Worm (Caenorhabditis elegans) whole organism, L2 larva: Measurements from ENCODE around the gene mec-9.

Experiments used
- C34F6.9 ChIP-seq: fragments of 150-350 bp; optimal IDR thresholded peaks from 2 replicates; lab custom pipeline; 2014; ENCODE audit warnings: missing biosample characterization, missing genetic modification characterization
- R02D3.7 ChIP-seq: fragments of 150-350 bp; optimal IDR thresholded peaks from 2 replicates; lab custom pipeline; 2014; ENCODE audit warnings: missing biosample characterization, missing genetic modification characterization
- Y55F3AM.14 ChIP-seq: fragments of 200-800 bp; sonication (Bioruptor generic); optimal IDR thresholded peaks from 2 replicates; lab custom pipeline; 2018; ENCODE audit warnings: mild to moderate bottlenecking, missing genetic modification characterization, missing compliant biosample characterization
- ZK546.5 ChIP-seq: sonication (generic microtip); optimal IDR thresholded peaks from 2 replicates; lab custom pipeline; 2017; ENCODE audit warnings: missing biosample characterization, missing genetic modification characterization
- alr-1 ChIP-seq: fragments of 150-350 bp; optimal IDR thresholded peaks from 2 replicates; lab custom pipeline; 2014; ENCODE audit warnings: missing biosample characterization, missing genetic modification characterization
- aly-2 ChIP-seq: fragments of 150-350 bp; optimal IDR thresholded peaks from 2 replicates; lab custom pipeline; 2014; ENCODE audit warnings: missing biosample characterization, missing genetic modification characterization
- ama-1 ChIP-seq: fragments of 150-350 bp; optimal IDR thresholded peaks from 2 replicates; lab custom pipeline; 2018; ENCODE audit warnings: inconsistent platforms
- ceh-16 ChIP-seq: fragments of 150-350 bp; optimal IDR thresholded peaks from 2 replicates; lab custom pipeline; 2014; ENCODE audit warnings: missing biosample characterization, missing genetic modification characterization
- ceh-82 ChIP-seq: fragments of 150-350 bp; optimal IDR thresholded peaks from 2 replicates; lab custom pipeline; 2014; ENCODE audit warnings: missing biosample characterization, missing genetic modification characterization
- crh-2 ChIP-seq: sonication (generic microtip); optimal IDR thresholded peaks from 2 replicates; lab custom pipeline; 2017; ENCODE audit warnings: missing biosample characterization, missing genetic modification characterization
- egl-27 ChIP-seq: sonication (generic microtip); optimal IDR thresholded peaks from 3 replicates; lab custom pipeline; 2017; ENCODE audit warnings: missing biosample characterization, missing genetic modification reagents, missing genetic modification characterization
- elt-1 ChIP-seq: fragments of 150-350 bp; optimal IDR thresholded peaks from 2 replicates; lab custom pipeline; 2014; ENCODE audit warnings: missing biosample characterization, missing genetic modification characterization
- elt-3 ChIP-seq: sonication (generic microtip); optimal IDR thresholded peaks from 2 replicates; lab custom pipeline; 2017; ENCODE audit warnings: missing biosample characterization, missing genetic modification characterization
- fos-1 ChIP-seq: fragments of 150-350 bp; optimal IDR thresholded peaks from 2 replicates; lab custom pipeline; 2014; ENCODE audit warnings: missing biosample characterization, missing genetic modification characterization
- gmeb-1 ChIP-seq: fragments of 150-350 bp; optimal IDR thresholded peaks from 2 replicates; lab custom pipeline; 2014; ENCODE audit warnings: missing biosample characterization, missing genetic modification characterization
- lin-11 ChIP-seq: fragments of 150-350 bp; sonication (generic microtip); optimal IDR thresholded peaks from 2 replicates; lab custom pipeline; 2014; ENCODE audit warnings: missing biosample characterization, missing genetic modification characterization, inconsistent platforms, mixed read lengths
- lin-13 ChIP-seq: fragments of 150-350 bp; optimal IDR thresholded peaks from 2 replicates; lab custom pipeline; 2014; ENCODE audit warnings: missing biosample characterization, missing genetic modification reagents, missing genetic modification characterization
- lsy-2 ChIP-seq, 2 experiments: fragments of 150-350 bp in 1 of 2; sonication (generic microtip) in 1 of 2; optimal IDR thresholded peaks; 2 replicates each; lab custom pipeline; 2014 to 2017; ENCODE audit warnings: missing biosample characterization in 2 of 2, missing genetic modification characterization in 2 of 2
- mab-5 ChIP-seq: fragments of 150-350 bp; optimal IDR thresholded peaks from 2 replicates; lab custom pipeline; 2014; ENCODE audit warnings: missing biosample characterization, missing genetic modification characterization
- mbf-1 ChIP-seq: sonication (generic microtip); optimal IDR thresholded peaks from 2 replicates; lab custom pipeline; 2017; ENCODE audit warnings: missing biosample characterization, missing genetic modification characterization
- nhr-129 ChIP-seq: fragments of 150-350 bp; optimal IDR thresholded peaks from 2 replicates; lab custom pipeline; 2014; ENCODE audit warnings: missing biosample characterization, missing genetic modification characterization
- nhr-21 ChIP-seq: fragments of 150-350 bp; optimal IDR thresholded peaks from 2 replicates; lab custom pipeline; 2014; ENCODE audit warnings: missing biosample characterization, missing genetic modification characterization
- nhr-23 ChIP-seq: fragments of 150-350 bp; optimal IDR thresholded peaks from 2 replicates; lab custom pipeline; 2014; ENCODE audit warnings: missing biosample characterization, missing genetic modification reagents, missing genetic modification characterization
- nhr-237 ChIP-seq: fragments of 150-350 bp; optimal IDR thresholded peaks from 2 replicates; lab custom pipeline; 2014; ENCODE audit warnings: missing biosample characterization, missing genetic modification characterization
- nhr-6 ChIP-seq: fragments of 150-350 bp; optimal IDR thresholded peaks from 2 replicates; lab custom pipeline; 2014; ENCODE audit warnings: missing biosample characterization, missing genetic modification characterization
- skn-1 ChIP-seq: sonication (generic microtip); optimal IDR thresholded peaks from 2 replicates; lab custom pipeline; 2017; ENCODE audit warnings: missing biosample characterization, missing genetic modification characterization
- sma-3 ChIP-seq: sonication (generic microtip); optimal IDR thresholded peaks from 2 replicates; lab custom pipeline; 2016; ENCODE audit warnings: missing genetic modification reagents, missing genetic modification characterization, missing compliant biosample characterization
- snpc-4 ChIP-seq: fragments of 150-350 bp; optimal IDR thresholded peaks from 2 replicates; lab custom pipeline; 2014; ENCODE audit warnings: missing biosample characterization, missing genetic modification characterization
- unc-39 ChIP-seq: fragments of 150-350 bp; optimal IDR thresholded peaks from 2 replicates; lab custom pipeline; 2014; ENCODE audit warnings: missing biosample characterization, missing genetic modification characterization
- unc-55 ChIP-seq: fragments of 150-350 bp; sonication (generic microtip); optimal IDR thresholded peaks from 3 replicates; lab custom pipeline; 2014; ENCODE audit warnings: missing biosample characterization, missing genetic modification reagents, missing genetic modification characterization
- unc-62 ChIP-seq: fragments of 150-350 bp; optimal IDR thresholded peaks from 2 replicates; lab custom pipeline; 2014; ENCODE audit warnings: missing biosample characterization, missing genetic modification reagents, missing genetic modification characterization
- ztf-1 ChIP-seq: fragments of 200-800 bp; sonication (Bioruptor generic); conservative IDR thresholded peaks from 2 replicates; pipeline ENCODE4 v1.3.6; 2022; ENCODE audit warnings: missing genetic modification characterization, missing compliant biosample characterization
- ztf-4 ChIP-seq: fragments of 150-350 bp; optimal IDR thresholded peaks from 2 replicates; lab custom pipeline; 2014; ENCODE audit warnings: missing biosample characterization, missing genetic modification characterization

The mec-9 gene

ce11 chrV:9937435-9937834 lies 22.5 kb upstream of the mec-9 start, which contains the start of gene srj-33:
Gene srj-33, minus strand, starts transcription at chrV:9937535.
- TF ChIP-seq aly-2 (tag; lab: Kevin White, UChicago) (no peak), ztf-1 (GFP tag; lab: Robert Waterston, UW) (no peak), elt-3 (tag; lab: Kevin White, UChicago) (no peak), lin-11 (tag; lab: Kevin White, UChicago) (no peak), sma-3 (no peak), snpc-4 (tag; lab: Kevin White, UChicago) (no peak), nhr-21 (tag; lab: Kevin White, UChicago) (no peak), ceh-82 (tag; lab: Kevin White, UChicago) (no peak), nhr-23 (tag; lab: Kevin White, UChicago) (no peak), ZK546.5 (no peak), unc-55 (GFP tag; lab: Kevin White, UChicago) (no peak), nhr-129 (no peak), mab-5 (tag; lab: Kevin White, UChicago) (no peak)

- TF ChIP-seq lin-11 (tag; lab: Kevin White, UChicago) (peak; percentile 51), ceh-82 (tag; lab: Kevin White, UChicago) (no peak), ztf-1 (GFP tag; lab: Robert Waterston, UW) (no peak), unc-55 (GFP tag; lab: Kevin White, UChicago) (peak; percentile 70), skn-1 (tag; lab: Kevin White, UChicago) (no peak), nhr-21 (tag; lab: Kevin White, UChicago) (peak; percentile 9), Y55F3AM.14 (GFP tag; lab: Kevin White, UChicago) (no peak), ceh-16 (tag; lab: Kevin White, UChicago) (no peak), nhr-237 (tag; lab: Kevin White, UChicago) (no peak), nhr-6 (tag; lab: Kevin White, UChicago) (no peak), ama-1 (lab: Kevin White, UChicago) (no peak), aly-2 (tag; lab: Kevin White, UChicago) (no peak), egl-27 (tag; lab: Kevin White, UChicago) (no peak), R02D3.7 (tag; lab: Kevin White, UChicago) (peak; percentile 54), gmeb-1 (tag; lab: Kevin White, UChicago) (peak; percentile 83), lin-13 (GFP tag; lab: Kevin White, UChicago) (peak; percentile 1), C34F6.9 (tag; lab: Kevin White, UChicago) (no peak), lsy-2 (tag; optimal IDR thresholded peaks at IDR 0.05; lab: Kevin White, UChicago) (no peak), nhr-129 (peak; percentile 52), nhr-23 (tag; lab: Kevin White, UChicago) (no peak)
Measured at ce11 chrV:9930612-9931065, 15.7 kb upstream of the mec-9 start, which contains the start of the genes rmh-2 and suds-3. Gene rmh-2, minus strand, starts transcription at chrV:9930775. Gene suds-3, plus strand, starts transcription at chrV:9931015.

ce11 chrV:9927954-9928353 lies 13.0 kb upstream of the mec-9 start:
- TF ChIP-seq gmeb-1 (tag; lab: Kevin White, UChicago) (peak; percentile 37), crh-2 (peak; percentile 22), aly-2 (tag; lab: Kevin White, UChicago) (no peak), alr-1 (tag; lab: Kevin White, UChicago) (no peak), fos-1 (peak; percentile 50), elt-1 (tag; lab: Kevin White, UChicago) (no peak)

ce11 chrV:9927381-9927780 lies 12.5 kb upstream of the mec-9 start:
- TF ChIP-seq gmeb-1 (tag; lab: Kevin White, UChicago), result no peak
- no peak for TF ChIP-seq aly-2 (tag; lab: Kevin White, UChicago)
- TF ChIP-seq elt-1 (tag; lab: Kevin White, UChicago), result no peak
- no peak for TF ChIP-seq mbf-1
- TF ChIP-seq ama-1 (lab: Kevin White, UChicago), result no peak
- TF ChIP-seq mab-5 (tag; lab: Kevin White, UChicago), result no peak
- TF ChIP-seq ztf-4 (tag; lab: Kevin White, UChicago), result no peak
- TF ChIP-seq lin-11 (tag; lab: Kevin White, UChicago), result no peak
- no peak for TF ChIP-seq nhr-6 (tag; lab: Kevin White, UChicago)
- no peak for TF ChIP-seq fos-1
- no peak for TF ChIP-seq unc-62 (GFP tag; lab: Kevin White, UChicago)

- TF ChIP-seq unc-39 (tag; lab: Kevin White, UChicago), result no peak
- no peak for TF ChIP-seq mbf-1
- TF ChIP-seq ztf-1 (GFP tag; lab: Robert Waterston, UW), result no peak
- no peak for TF ChIP-seq lin-11 (tag; lab: Kevin White, UChicago)
- no peak for TF ChIP-seq crh-2
- no peak for TF ChIP-seq skn-1 (tag; lab: Kevin White, UChicago)
- no peak for TF ChIP-seq ceh-16 (tag; lab: Kevin White, UChicago)
- no peak for TF ChIP-seq mab-5 (tag; lab: Kevin White, UChicago)
- no peak for TF ChIP-seq nhr-129
Measured at ce11 chrV:9926240-9926639, 11.3 kb upstream of the mec-9 start, which contains the start of gene C50H2.13. Gene C50H2.13, plus strand, starts transcription at chrV:9926540.
